Worm (Caenorhabditis elegans) whole organism, young adult: ENCODE measurements around the gene T04F3.1.

Experiments
- C06A6.2 ChIP-seq: fragments of 200-800 bp; sonication (Bioruptor generic); conservative IDR thresholded peaks from 2 replicates; pipeline ENCODE4 v1.3.6; 2022; ENCODE audit warnings: missing genetic modification characterization, missing compliant biosample characterization
- F22D6.2 ChIP-seq: sonication (generic microtip); optimal IDR thresholded peaks from 2 replicates; lab custom pipeline; 2016; ENCODE audit warnings: mild to moderate bottlenecking, missing genetic modification characterization, missing compliant biosample characterization
- F23B12.7 ChIP-seq: sonication (generic microtip); optimal IDR thresholded peaks from 2 replicates; lab custom pipeline; 2017; ENCODE audit warnings: missing genetic modification characterization, mild to moderate bottlenecking, missing compliant biosample characterization, antibody characterized with exemption, moderate library complexity; ENCODE audit not compliant: insufficient read depth
- F57C9.4 ChIP-seq: sonication (generic microtip); optimal IDR thresholded peaks from 2 replicates; lab custom pipeline; 2017; ENCODE audit warnings: mild to moderate bottlenecking, missing genetic modification characterization, missing compliant biosample characterization
- K11D2.4 ChIP-seq: fragments of 200-800 bp; sonication (Bioruptor generic); IDR thresholded peaks from 2 replicates; pipeline ENCODE4 v1.3.6; 2022; ENCODE audit warnings: missing genetic modification reagents, missing genetic modification characterization, missing compliant biosample characterization
- Y53G8AR.9 ChIP-seq: fragments of 200-800 bp; sonication (Bioruptor generic); conservative IDR thresholded peaks from 2 replicates; pipeline ENCODE4 v1.3.6; 2022; ENCODE audit warnings: missing genetic modification reagents, missing genetic modification characterization, missing compliant biosample characterization
- atf-7 ChIP-seq: sonication (generic microtip); optimal IDR thresholded peaks from 2 replicates; lab custom pipeline; 2017; ENCODE audit warnings: mild to moderate bottlenecking, missing genetic modification characterization, missing compliant biosample characterization
- attf-5 ChIP-seq: fragments of 200-800 bp; sonication (Bioruptor generic); optimal IDR thresholded peaks from 2 replicates; lab custom pipeline; 2018; ENCODE audit warnings: mild to moderate bottlenecking, missing genetic modification characterization, missing compliant biosample characterization
- cebp-1 ChIP-seq, 2 experiments: fragments of 200-800 bp in 1 of 2; sonication (Bioruptor generic) in 1 of 2; sonication (generic microtip) in 1 of 2; IDR thresholded peaks in 1 of 2; optimal IDR thresholded peaks in 1 of 2; 2 replicates each; pipeline versions ENCODE4 v1.3.6 to Lab custom; 2017 to 2022; ENCODE audit warnings: missing compliant biosample characterization in 2 of 2, missing genetic modification characterization in 2 of 2, mild to moderate bottlenecking in 1 of 2, missing genetic modification reagents in 1 of 2, moderate library complexity in 1 of 2
- cebp-2 ChIP-seq: fragments of 200-800 bp; sonication (Bioruptor generic); IDR thresholded peaks from 2 replicates; pipeline ENCODE4 v1.3.6; 2022; ENCODE audit warnings: missing genetic modification characterization, missing compliant biosample characterization
- ceh-100 ChIP-seq: fragments of 200-800 bp; sonication (Bioruptor generic); IDR thresholded peaks from 2 replicates; pipeline ENCODE4 v1.3.6; 2022; ENCODE audit warnings: missing genetic modification reagents, missing genetic modification characterization, missing compliant biosample characterization
- ceh-27 ChIP-seq: fragments of 200-800 bp; sonication (Bioruptor generic); optimal IDR thresholded peaks from 2 replicates; lab custom pipeline; 2018; ENCODE audit warnings: mild to moderate bottlenecking, missing genetic modification characterization, moderate library complexity, missing compliant biosample characterization
- chd-7 ChIP-seq: sonication (generic microtip); optimal IDR thresholded peaks from 2 replicates; lab custom pipeline; 2016; ENCODE audit warnings: mild to moderate bottlenecking, missing genetic modification characterization, moderate library complexity, missing compliant biosample characterization
- die-1 ChIP-seq: sonication (generic microtip); optimal IDR thresholded peaks from 2 replicates; lab custom pipeline; 2016; ENCODE audit warnings: missing genotype, mild to moderate bottlenecking, missing genetic modification characterization, missing compliant biosample characterization
- dpff-1 ChIP-seq: sonication (generic microtip); optimal IDR thresholded peaks from 2 replicates; lab custom pipeline; 2017; ENCODE audit warnings: mild to moderate bottlenecking, missing genetic modification characterization, missing compliant biosample characterization
- egl-44 ChIP-seq: fragments of 200-800 bp; sonication (Bioruptor generic); IDR thresholded peaks from 2 replicates; pipeline ENCODE4 v1.3.6; 2022; ENCODE audit warnings: missing genetic modification reagents, missing genetic modification characterization, missing compliant biosample characterization
- let-526 ChIP-seq: fragments of 200-800 bp; sonication (Bioruptor generic); IDR thresholded peaks from 2 replicates; pipeline ENCODE4 v1.3.6; 2022; ENCODE audit warnings: missing genetic modification reagents, missing genetic modification characterization, missing compliant biosample characterization
- let-607 ChIP-seq, 2 experiments: fragments of 200-800 bp in 1 of 2; sonication (Bioruptor generic) in 1 of 2; sonication (generic microtip) in 1 of 2; optimal IDR thresholded peaks; 2 replicates each; lab custom pipeline; 2016 to 2018; ENCODE audit warnings: mild to moderate bottlenecking in 2 of 2, missing compliant biosample characterization in 2 of 2, missing genetic modification characterization in 2 of 2, moderate library complexity in 2 of 2, missing genotype in 1 of 2
- lin-26 ChIP-seq: fragments of 200-800 bp; sonication (Bioruptor generic); IDR thresholded peaks from 2 replicates; pipeline ENCODE4 v1.3.6; 2022; ENCODE audit warnings: missing genetic modification reagents, missing genetic modification characterization, missing compliant biosample characterization
- lin-40 ChIP-seq: sonication (generic microtip); optimal IDR thresholded peaks from 2 replicates; lab custom pipeline; 2016; ENCODE audit warnings: missing genetic modification characterization, mild to moderate bottlenecking, missing compliant biosample characterization, missing genotype, missing genetic modification reagents
- nhr-80 ChIP-seq: sonication (generic microtip); optimal IDR thresholded peaks from 2 replicates; lab custom pipeline; 2016; ENCODE audit warnings: missing genetic modification characterization, missing compliant biosample characterization
- somi-1 ChIP-seq: fragments of 200-800 bp; sonication (Bioruptor generic); optimal IDR thresholded peaks from 2 replicates; lab custom pipeline; 2018; ENCODE audit warnings: mild to moderate bottlenecking, missing genetic modification characterization, missing compliant biosample characterization
- tbp1 ChIP-seq: fragments of 200-800 bp; sonication (Bioruptor generic); optimal IDR thresholded peaks from 2 replicates; lab custom pipeline; 2018; ENCODE audit warnings: mild to moderate bottlenecking, missing genetic modification characterization, missing compliant biosample characterization
- tlf-1 ChIP-seq: fragments of 200-800 bp; sonication (Bioruptor generic); optimal IDR thresholded peaks from 2 replicates; lab custom pipeline; 2018; ENCODE audit warnings: mild to moderate bottlenecking, missing genetic modification characterization, missing compliant biosample characterization
- unc-130 ChIP-seq: sonication (generic microtip); optimal IDR thresholded peaks from 2 replicates; lab custom pipeline; 2016; ENCODE audit warnings: missing genetic modification reagents, missing genetic modification characterization, missing compliant biosample characterization
- zfh-2 ChIP-seq: fragments of 200-800 bp; sonication (Bioruptor generic); conservative IDR thresholded peaks from 2 replicates; pipeline ENCODE4 v1.3.6; 2022; ENCODE audit warnings: missing genetic modification reagents, missing genetic modification characterization, missing compliant biosample characterization
- ztf-22 ChIP-seq: fragments of 200-800 bp; sonication (Bioruptor generic); optimal IDR thresholded peaks from 2 replicates; lab custom pipeline; 2018; ENCODE audit warnings: mild to moderate bottlenecking, missing genetic modification characterization, moderate library complexity, missing compliant biosample characterization
- ztf-25 ChIP-seq: fragments of 200-800 bp; sonication (Bioruptor generic); IDR thresholded peaks from 2 replicates; pipeline ENCODE4 v1.3.6; 2022; ENCODE audit warnings: missing genetic modification reagents, missing genetic modification characterization, missing compliant biosample characterization
- ztf-26 ChIP-seq: sonication (generic microtip); optimal IDR thresholded peaks from 2 replicates; lab custom pipeline; 2017; ENCODE audit warnings: missing genetic modification characterization, missing compliant biosample characterization
- ztf-6 ChIP-seq: fragments of 200-800 bp; sonication (Bioruptor generic); IDR thresholded peaks from 2 replicates; pipeline ENCODE4 v1.3.6; 2022; ENCODE audit warnings: missing genetic modification reagents, missing genetic modification characterization, missing compliant biosample characterization

The T04F3.1 gene

DNA sequence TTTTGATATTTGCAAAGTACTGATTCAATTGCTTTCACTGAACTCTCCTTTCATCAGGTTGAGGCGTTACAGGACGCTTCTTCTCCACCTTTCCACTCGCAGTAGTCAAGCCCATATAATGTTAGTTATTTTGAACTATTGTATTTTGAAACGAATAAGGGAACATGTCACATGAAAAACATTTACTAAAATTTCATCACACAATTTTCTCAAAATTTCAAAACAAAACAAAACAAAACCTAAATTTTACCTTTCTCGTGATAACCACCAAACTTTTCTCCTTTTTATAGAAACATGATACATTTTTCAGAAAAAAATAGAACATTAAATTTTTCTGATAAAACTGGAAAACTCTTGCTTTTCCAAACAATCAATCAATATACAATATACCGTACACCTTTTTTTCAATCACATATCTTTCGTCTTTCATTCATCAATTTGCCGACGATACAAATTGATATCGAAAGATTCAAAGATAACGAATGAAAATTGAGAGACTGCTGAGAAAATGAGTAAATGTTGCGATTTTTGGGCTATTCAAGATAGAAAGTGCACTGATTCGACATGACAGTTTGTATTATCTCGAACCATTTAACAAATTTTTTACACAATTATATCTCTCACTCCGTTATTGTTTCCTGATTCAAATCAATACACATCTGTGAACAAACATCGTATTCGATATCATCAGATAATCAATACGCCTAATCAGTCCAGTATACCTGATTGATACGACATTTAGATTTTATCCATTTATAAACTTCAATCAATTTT is 61.4 kb downstream of the T04F3.1 start:
- TF ChIP-seq F57C9.4 (no peak), attf-5 (GFP tag; lab: Kevin White, UChicago) (no peak), nhr-80 (tag; lab: Kevin White, UChicago) (no peak), ztf-25 (no peak), F23B12.7 (tag; lab: Kevin White, UChicago) (no peak), ztf-6 (GFP tag; lab: Robert Waterston, UW) (no peak), cebp-1 (GFP tag; IDR thresholded peaks at IDR 0.05; lab: Robert Waterston, UW) (no peak), cebp-1 (tag; optimal IDR thresholded peaks at IDR 0.05; lab: Kevin White, UChicago) (peak; percentile 39), ztf-26 (tag; lab: Kevin White, UChicago) (peak; percentile 12), ceh-27 (GFP tag; lab: Kevin White, UChicago) (no peak), egl-44 (no peak), Y53G8AR.9 (no peak), let-607 (tag; optimal IDR thresholded peaks at IDR 0.05; lab: Kevin White, UChicago) (no peak), ztf-22 (GFP tag; lab: Kevin White, UChicago) (no peak), lin-40 (tag; lab: Kevin White, UChicago) (peak; percentile 21)

DNA sequence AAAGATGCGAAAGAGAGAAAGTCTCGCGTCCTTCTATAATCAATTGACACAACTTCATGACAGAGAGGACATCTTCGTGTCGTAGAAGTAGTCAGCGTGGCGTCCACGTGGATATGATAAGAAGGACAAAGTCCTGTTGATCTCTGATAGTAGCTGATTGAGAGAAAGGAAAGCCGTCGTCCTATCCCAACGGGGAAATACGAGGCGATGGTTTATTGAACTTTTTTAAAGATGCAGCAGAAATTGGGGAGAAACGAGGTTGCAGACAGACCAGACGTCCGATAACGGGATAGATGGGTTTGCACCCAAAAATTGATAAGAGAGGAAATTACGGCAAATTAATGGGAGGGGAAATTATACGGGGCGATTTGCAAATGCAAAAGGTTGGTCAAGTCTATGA is 62.6 kb downstream of the T04F3.1 start:
- peak; percentile 59 for TF ChIP-seq atf-7 (tag; lab: Kevin White, UChicago)
- TF ChIP-seq let-607 (tag; optimal IDR thresholded peaks at IDR 0.05; lab: Kevin White, UChicago) = peak in 1 of 2 experiments; percentile 24
- peak; percentile 4 for TF ChIP-seq F22D6.2 (tag; lab: Kevin White, UChicago)
- TF ChIP-seq tbp1 = peak; percentile 15
- peak; percentile 37 for TF ChIP-seq chd-7 (tag; lab: Kevin White, UChicago)
- TF ChIP-seq lin-26 (GFP tag; lab: Robert Waterston, UW) = peak; percentile 58; the same call in 1 of the 2 replicates
- peak; percentile 51 for TF ChIP-seq die-1 (tag; lab: Kevin White, UChicago)
- TF ChIP-seq dpff-1 (tag; lab: Kevin White, UChicago) = no peak
- TF ChIP-seq zfh-2 (GFP tag; lab: Robert Waterston, UW) = no peak
- TF ChIP-seq cebp-1 (GFP tag; IDR thresholded peaks at IDR 0.05; lab: Robert Waterston, UW) = no peak
- peak; percentile 28 for TF ChIP-seq cebp-1 (tag; optimal IDR thresholded peaks at IDR 0.05; lab: Kevin White, UChicago)
- TF ChIP-seq K11D2.4 (GFP tag; lab: Robert Waterston, UW) = peak; percentile 49; the same call in 1 of the 2 replicates
- peak; percentile 63 for TF ChIP-seq nhr-80 (tag; lab: Kevin White, UChicago)
- TF ChIP-seq lin-40 (tag; lab: Kevin White, UChicago) = peak; percentile 76
- TF ChIP-seq unc-130 = no peak
- peak; percentile 95 for TF ChIP-seq somi-1
- no peak for TF ChIP-seq ceh-100 (GFP tag; lab: Robert Waterston, UW)
- TF ChIP-seq ztf-26 (tag; lab: Kevin White, UChicago) = peak; percentile 91
- TF ChIP-seq C06A6.2 (GFP tag; lab: Robert Waterston, UW) = peak; percentile 60; the same call in 1 of the 2 replicates

DNA sequence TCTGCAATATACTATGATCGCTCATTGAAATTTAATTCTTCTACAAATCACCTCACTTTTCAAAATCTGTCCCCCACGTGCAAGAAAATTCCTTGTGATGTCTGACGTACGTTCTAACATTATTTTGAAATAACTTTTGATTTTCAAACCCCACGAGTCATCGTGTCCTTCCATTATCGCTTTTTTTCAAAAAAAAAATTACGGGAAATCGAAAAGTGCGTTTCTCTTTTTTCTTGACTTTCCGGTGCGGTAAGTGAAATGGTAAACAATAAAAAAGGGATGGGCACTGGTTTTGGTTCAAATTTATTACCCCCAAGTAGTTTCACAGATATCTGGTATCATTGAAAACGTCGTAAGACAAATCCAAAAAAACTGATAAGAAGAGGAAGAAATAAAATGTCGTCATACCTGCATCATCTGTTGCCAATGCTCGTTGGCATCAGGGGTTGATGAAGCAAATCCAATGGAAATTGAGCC is 63.7 kb downstream of the T04F3.1 start:
- TF ChIP-seq nhr-80 (tag; lab: Kevin White, UChicago) (peak; percentile 3), ztf-26 (tag; lab: Kevin White, UChicago) (peak; percentile 60), cebp-2 (GFP tag; lab: Robert Waterston, UW) (no peak), lin-40 (tag; lab: Kevin White, UChicago) (peak; percentile 49), die-1 (tag; lab: Kevin White, UChicago) (peak; percentile 24), somi-1 (peak; percentile 88), tlf-1 (GFP tag; lab: Kevin White, UChicago) (no peak), let-526 (GFP tag; lab: Robert Waterston, UW) (no peak)
- TF ChIP-seq, all 124 proteins: peak for 5
